Worm (Caenorhabditis elegans) whole organism, young adult: ENCODE measurements around the gene F41G4.7.

Experiments
- F57C9.4 ChIP-seq: sonication (generic microtip); optimal IDR thresholded peaks from 2 replicates; lab custom pipeline; 2017; ENCODE audit warnings: mild to moderate bottlenecking, missing genetic modification characterization, missing compliant biosample characterization
- K11D2.4 ChIP-seq: fragments of 200-800 bp; sonication (Bioruptor generic); IDR thresholded peaks from 2 replicates; pipeline ENCODE4 v1.3.6; 2022; ENCODE audit warnings: missing genetic modification reagents, missing genetic modification characterization, missing compliant biosample characterization
- Y53F4B.3 ChIP-seq: fragments of 200-800 bp; sonication (Bioruptor generic); IDR thresholded peaks from 2 replicates; pipeline ENCODE4 v1.3.6; 2022; ENCODE audit warnings: missing genetic modification reagents, missing genetic modification characterization, missing compliant biosample characterization
- Y79H2A.3 ChIP-seq: fragments of 200-800 bp; sonication (Bioruptor generic); conservative IDR thresholded peaks from 2 replicates; pipeline ENCODE4 v1.3.6; 2022; ENCODE audit warnings: missing genetic modification reagents, missing genetic modification characterization, missing compliant biosample characterization
- ceh-79 ChIP-seq: sonication (generic microtip); optimal IDR thresholded peaks from 2 replicates; lab custom pipeline; 2017; ENCODE audit warnings: mild to moderate bottlenecking, missing genetic modification characterization, missing compliant biosample characterization
- ceh-91 ChIP-seq: fragments of 200-800 bp; sonication (Bioruptor generic); IDR thresholded peaks from 2 replicates; pipeline ENCODE4 v1.3.6; 2022; ENCODE audit warnings: missing genetic modification reagents, missing genetic modification characterization, missing compliant biosample characterization
- dpl-1 ChIP-seq: fragments of 150-350 bp; optimal IDR thresholded peaks from 2 replicates; lab custom pipeline; 2014; ENCODE audit warnings: missing biosample characterization, missing genetic modification reagents, missing genetic modification characterization
- let-607 ChIP-seq, 2 experiments: fragments of 200-800 bp in 1 of 2; sonication (Bioruptor generic) in 1 of 2; sonication (generic microtip) in 1 of 2; optimal IDR thresholded peaks; 2 replicates each; lab custom pipeline; 2016 to 2018; ENCODE audit warnings: mild to moderate bottlenecking in 2 of 2, missing compliant biosample characterization in 2 of 2, missing genetic modification characterization in 2 of 2, moderate library complexity in 2 of 2, missing genotype in 1 of 2
- madf-8 ChIP-seq: fragments of 200-800 bp; sonication (Bioruptor generic); conservative IDR thresholded peaks from 2 replicates; pipeline ENCODE4 v1.3.6; 2022; ENCODE audit warnings: missing genetic modification reagents, missing genetic modification characterization, missing compliant biosample characterization
- snpc-4 ChIP-seq, 5 experiments: fragments of 150-350 bp in 1 of 5; sonication (generic microtip) in 4 of 5; optimal IDR thresholded peaks; 2 replicates each; lab custom pipeline; 2014 to 2018; ENCODE audit warnings: missing genetic modification characterization in 5 of 5, missing biosample characterization in 3 of 5, antibody characterized with exemption in 2 of 5, mild to moderate bottlenecking in 2 of 5, missing compliant biosample characterization in 2 of 5, missing genotype in 2 of 5, moderate library complexity in 2 of 5, missing genetic modification reagents in 1 of 5
- unc-62 ChIP-seq: fragments of 150-350 bp; optimal IDR thresholded peaks from 2 replicates; lab custom pipeline; 2014; ENCODE audit warnings: missing biosample characterization, missing genetic modification reagents, missing genetic modification characterization

DNA sequence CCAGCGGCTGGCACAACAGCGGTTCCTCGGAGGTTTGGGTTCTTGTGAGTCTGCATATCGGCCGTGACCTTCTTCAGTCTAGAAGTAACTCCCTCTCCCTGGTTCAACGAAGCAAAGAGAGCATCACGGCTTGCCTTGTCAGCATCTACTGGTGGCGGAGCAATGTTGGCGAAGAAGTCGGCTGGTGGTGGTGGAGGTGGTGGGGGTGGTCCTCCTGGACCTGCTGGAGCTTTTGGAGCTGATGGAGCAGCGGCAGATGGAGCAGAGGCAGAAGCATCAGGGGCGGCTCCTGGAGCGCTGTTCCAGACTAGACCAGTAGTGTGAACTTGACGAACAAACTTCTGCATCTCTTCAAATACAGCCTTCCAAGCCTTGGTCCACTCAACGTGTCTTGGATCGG is 27.7 kb downstream of the F41G4.7 start:
- TF ChIP-seq madf-8 (GFP tag; lab: Robert Waterston, UW), result no peak
- no peak for TF ChIP-seq F57C9.4 (tag; lab: Kevin White, UChicago)
- no peak for TF ChIP-seq let-607 (tag; optimal IDR thresholded peaks at IDR 0.05; lab: Kevin White, UChicago)
- no peak for TF ChIP-seq snpc-4 (GFP tag; optimal IDR thresholded peaks at IDR 0.05; lab: Kevin White, UChicago)
- no peak for TF ChIP-seq snpc-4 (tag; optimal IDR thresholded peaks at IDR 0.05; lab: Kevin White, UChicago)
- no peak for TF ChIP-seq unc-62 (GFP tag; lab: Kevin White, UChicago)
- no peak for TF ChIP-seq Y79H2A.3 (GFP tag; lab: Robert Waterston, UW)
- no peak for TF ChIP-seq ceh-79 (tag; lab: Kevin White, UChicago)
- TF ChIP-seq dpl-1 (GFP tag; lab: Kevin White, UChicago), result no peak
- TF ChIP-seq Y53F4B.3 (GFP tag; lab: Robert Waterston, UW), result no peak
- TF ChIP-seq ceh-91 (GFP tag; lab: Robert Waterston, UW), result no peak
- TF ChIP-seq K11D2.4, result no peak
